Fruit fly (Drosophila melanogaster): ENCODE results near the gene CG32445.

The CG32445 gene

dm6 chr3L:21604265-21604664 is 34.9 kb upstream of the CG32445 start (continued):
- TF ChIP-seq ems (GFP tag; optimal IDR thresholded peaks at IDR 0.05): peak; percentile 18
- TF ChIP-seq Hr78 (GFP tag; optimal IDR thresholded peaks at IDR 0.05): peak in 1 of 2 experiments; percentile 98
- peak in 1 of 3 experiments; percentile 13 for TF ChIP-seq lola (GFP tag; optimal IDR thresholded peaks at IDR 0.05)
- TF ChIP-seq CG7745 (tag; optimal IDR thresholded peaks at IDR 0.05): no peak
- no peak for TF ChIP-seq CG2678 (tag; optimal IDR thresholded peaks at IDR 0.05)
- TF ChIP-seq CG10543 (GFP tag; optimal IDR thresholded peaks at IDR 0.05): no peak
- peak; percentile 52 for TF ChIP-seq CG18764 (GFP tag; optimal IDR thresholded peaks at IDR 0.05)
- peak; percentile 34; the same call in 1 of the 2 replicates for TF ChIP-seq rib (GFP tag; IDR thresholded peaks at IDR 0.05)
- TF ChIP-seq CG16863 (GFP tag; optimal IDR thresholded peaks at IDR 0.05): peak; percentile 68
- TF ChIP-seq CG8359 (GFP tag; optimal IDR thresholded peaks at IDR 0.05; ENCODE audit: borderline replicate concordance): no peak
- no peak; the same call in 1 of the 2 replicates for TF ChIP-seq Taf1 (GFP tag; IDR thresholded peaks at IDR 0.05)
- no peak for TF ChIP-seq Usf (GFP tag; optimal IDR thresholded peaks at IDR 0.05)
- no peak for TF ChIP-seq CG15269 (tag; optimal IDR thresholded peaks at IDR 0.05)
- TF ChIP-seq inv (GFP tag; IDR thresholded peaks at IDR 0.05; ENCODE audit: partially characterized antibody): no peak
- peak; percentile 50 for TF ChIP-seq maf-S (GFP tag; optimal IDR thresholded peaks at IDR 0.05)
- TF ChIP-seq CG13775 (GFP tag; optimal IDR thresholded peaks at IDR 0.05): peak; percentile 17
- TF ChIP-seq CHES-1-like (GFP tag; optimal IDR thresholded peaks at IDR 0.05): peak; percentile 51
- peak; percentile 44 for TF ChIP-seq CG1792 (GFP tag; optimal IDR thresholded peaks at IDR 0.05)
- TF ChIP-seq gce (GFP tag; IDR thresholded peaks at IDR 0.05): peak; percentile 4; the same call in 1 of the 3 replicates
- no peak for TF ChIP-seq tap (tag; optimal IDR thresholded peaks at IDR 0.05)
- TF ChIP-seq cato (GFP tag; optimal IDR thresholded peaks at IDR 0.05; ENCODE audit: borderline replicate concordance): no peak
- TF ChIP-seq CG6175 (GFP tag; IDR thresholded peaks at IDR 0.05): 0 out of 3 replicates have a peak, but pooled peaks have one; percentile 40
- peak; percentile 28 for TF ChIP-seq Dek (tag; optimal IDR thresholded peaks at IDR 0.05)
- TF ChIP-seq luna (GFP tag; optimal IDR thresholded peaks at IDR 0.05): peak; percentile 60
- TF ChIP-seq CG17328 (GFP tag; IDR thresholded peaks at IDR 0.05): peak; percentile 61; the same call in 1 of the 2 replicates
- peak; percentile 55; the same call in 2 of the 3 replicates for TF ChIP-seq Aef1 (GFP tag; IDR thresholded peaks at IDR 0.05)
- no peak for TF ChIP-seq ewg (GFP tag; optimal IDR thresholded peaks at IDR 0.05)
- peak; percentile 29 for TF ChIP-seq CG3407 (GFP tag; optimal IDR thresholded peaks at IDR 0.05)
- TF ChIP-seq CG2120 (GFP tag; optimal IDR thresholded peaks at IDR 0.05): peak; percentile 64
- no peak for TF ChIP-seq wdn (GFP tag; IDR thresholded peaks at IDR 0.05)
- TF ChIP-seq D (optimal IDR thresholded peaks at IDR 0.05): no peak
- TF ChIP-seq D (GFP tag; optimal IDR thresholded peaks at IDR 0.05): no peak
- no peak for TF ChIP-seq CG6272 (GFP tag; IDR thresholded peaks at IDR 0.05)
- peak; percentile 56 for TF ChIP-seq CG4424 (GFP tag; optimal IDR thresholded peaks at IDR 0.05)
- no peak for TF ChIP-seq CG13123 (GFP tag; optimal IDR thresholded peaks at IDR 0.05)
- no peak for TF ChIP-seq Ravus (GFP tag; IDR thresholded peaks at IDR 0.05)
- peak; percentile 1 for TF ChIP-seq ash1 (GFP tag; optimal IDR thresholded peaks at IDR 0.05)
- no peak for TF ChIP-seq CG7928 (GFP tag; optimal IDR thresholded peaks at IDR 0.05)
- peak; percentile 54 for TF ChIP-seq chn (GFP tag; optimal IDR thresholded peaks at IDR 0.05)
- TF ChIP-seq insv (GFP tag; optimal IDR thresholded peaks at IDR 0.05): peak in 1 of 2 experiments; percentile 62
- TF ChIP-seq trem (tag; optimal IDR thresholded peaks at IDR 0.05): peak; percentile 53
- peak; percentile 56 for TF ChIP-seq pb (GFP tag; optimal IDR thresholded peaks at IDR 0.05)
- no peak for TF ChIP-seq ATbp (GFP tag; optimal IDR thresholded peaks at IDR 0.05)
- TF ChIP-seq Gsc (GFP tag; IDR thresholded peaks at IDR 0.05): no peak
- TF ChIP-seq dysf (GFP tag; IDR thresholded peaks at IDR 0.05): peak; percentile 71; the same call in 2 of the 3 replicates
- TF ChIP-seq CTCF (GFP tag; optimal IDR thresholded peaks at IDR 0.05): peak; percentile 100
- TF ChIP-seq CG14014 (GFP tag; IDR thresholded peaks at IDR 0.05): 0 out of 2 replicates have a peak, but pooled peaks have one; percentile 42
- TF ChIP-seq Ssrp (tag; optimal IDR thresholded peaks at IDR 0.05): no peak
- TF ChIP-seq ato (GFP tag; IDR thresholded peaks at IDR 0.05; ENCODE audit: partially characterized antibody): no peak
- TF ChIP-seq otp (GFP tag; IDR thresholded peaks at IDR 0.05): no peak
- TF ChIP-seq unc-4 (GFP tag; IDR thresholded peaks at IDR 0.05; ENCODE audit: partially characterized antibody): no peak
